Fruit fly (Drosophila melanogaster) whole organism, embryonic: ENCODE results near the gene Fer3HCH.

Experiments
- Ada2b ChIP-seq: fragments of 200-800 bp; sonication (Bioruptor generic); IDR thresholded peaks from 2 replicates; pipeline ENCODE4 v1.3.6; 2022; ENCODE audit warnings: missing biosample characterization, missing genetic modification characterization
- Adf1 ChIP-seq: fragments of 200-800 bp; sonication (Bioruptor generic); IDR thresholded peaks from 2 replicates; pipeline ENCODE4 v1.3.6; 2022; ENCODE audit warnings: missing biosample characterization, missing genetic modification characterization
- Atf6 ChIP-seq: fragments of 200-800 bp; sonication (Bioruptor generic); IDR thresholded peaks from 2 replicates; pipeline ENCODE4 v1.3.6; 2022; ENCODE audit warnings: missing biosample characterization, missing genetic modification characterization
- Awh ChIP-seq: fragments of 200-800 bp; sonication (Bioruptor generic); IDR thresholded peaks from 2 replicates; pipeline ENCODE4, ENCODE4 v1.3.6; 2022; ENCODE audit warnings: missing biosample characterization, missing genetic modification characterization
- Bgb ChIP-seq: fragments of 200-800 bp; sonication (Bioruptor generic); IDR thresholded peaks from 2 replicates; pipeline ENCODE4 v1.3.6; 2022; ENCODE audit warnings: missing biosample characterization, missing genetic modification characterization; ENCODE audit not compliant: partially characterized antibody
- C15 ChIP-seq: fragments of 200-800 bp; sonication (Bioruptor generic); IDR thresholded peaks from 3 replicates; pipeline ENCODE4 v1.3.6; 2022; ENCODE audit warnings: missing biosample characterization, missing genetic modification characterization
- CG11093 ChIP-seq: fragments of 200-800 bp; sonication (Bioruptor generic); IDR thresholded peaks from 3 replicates; pipeline ENCODE4 v1.3.6; 2022; ENCODE audit warnings: missing biosample characterization, missing genetic modification characterization
- CG12104 ChIP-seq: fragments of 200-800 bp; sonication (Bioruptor generic); optimal IDR thresholded peaks from 3 replicates; lab custom pipeline; 2016; ENCODE audit warnings: missing biosample characterization, missing genetic modification characterization
- CG12219 ChIP-seq: fragments of 200-800 bp; sonication (Bioruptor generic); optimal IDR thresholded peaks from 3 replicates; lab custom pipeline; 2018; ENCODE audit warnings: missing biosample characterization, mild to moderate bottlenecking, missing genetic modification characterization
- CG15011 ChIP-seq: fragments of 200-800 bp; sonication (Bioruptor generic); optimal IDR thresholded peaks from 3 replicates; lab custom pipeline; 2018; ENCODE audit warnings: missing biosample characterization, mild to moderate bottlenecking, missing genetic modification characterization
- CG17385 ChIP-seq: fragments of 200-800 bp; sonication (Bioruptor generic); optimal IDR thresholded peaks from 3 replicates; lab custom pipeline; 2018; ENCODE audit warnings: missing biosample characterization, mild to moderate bottlenecking, missing genetic modification characterization
- CG17912 ChIP-seq: fragments of 200-800 bp; sonication (Bioruptor generic); optimal IDR thresholded peaks from 2 replicates; lab custom pipeline; 2018; ENCODE audit warnings: missing biosample characterization, mild to moderate bottlenecking, missing genetic modification characterization
- CG31441 ChIP-seq: fragments of 200-800 bp; sonication (Bioruptor generic); IDR thresholded peaks from 2 replicates; pipeline ENCODE4 v1.3.6; 2022; ENCODE audit warnings: missing biosample characterization, missing genetic modification characterization
- CG32767 ChIP-seq: fragments of 200-800 bp; sonication (Bioruptor generic); IDR thresholded peaks from 2 replicates; pipeline ENCODE4 v1.3.6; 2022; ENCODE audit warnings: missing biosample characterization, missing genetic modification characterization
- CG6654 ChIP-seq: fragments of 200-800 bp; sonication (Bioruptor generic); optimal IDR thresholded peaks from 2 replicates; lab custom pipeline; 2017; ENCODE audit warnings: missing biosample characterization, mild to moderate bottlenecking, missing genetic modification characterization
- CG8359 ChIP-seq: fragments of 200-800 bp; sonication (Bioruptor generic); optimal IDR thresholded peaks from 2 replicates; lab custom pipeline; 2017; ENCODE audit warnings: missing biosample characterization, mild to moderate bottlenecking, missing genetic modification characterization, borderline replicate concordance
- CG9876 ChIP-seq: fragments of 200-800 bp; sonication (Bioruptor generic); optimal IDR thresholded peaks from 2 replicates; lab custom pipeline; 2016; ENCODE audit warnings: missing biosample characterization, missing genetic modification characterization
- Dfd ChIP-seq, 2 experiments: fragments of >200 bp; optimal IDR thresholded peaks; 2 replicates each; lab custom pipeline; 2017; ENCODE audit warnings: missing biosample characterization in 2 of 2, missing genetic modification characterization in 2 of 2
- Doc3 ChIP-seq: fragments of 200-800 bp; sonication (Bioruptor generic); IDR thresholded peaks from 3 replicates; pipeline ENCODE4 v1.3.6; 2022; ENCODE audit warnings: missing biosample characterization, missing genetic modification characterization; ENCODE audit not compliant: partially characterized antibody
- Drgx ChIP-seq: fragments of 200-800 bp; sonication (Bioruptor generic); IDR thresholded peaks from 2 replicates; pipeline ENCODE4 v1.3.6; 2022; ENCODE audit warnings: missing biosample characterization, missing genetic modification characterization
- H2.0 ChIP-seq: fragments of 200-800 bp; sonication (Bioruptor generic); IDR thresholded peaks from 2 replicates; pipeline ENCODE4 v1.3.6; 2022; ENCODE audit warnings: missing biosample characterization, missing genetic modification characterization
- HLHmδ ChIP-seq: fragments of 200-800 bp; sonication (Bioruptor generic); optimal IDR thresholded peaks from 2 replicates; lab custom pipeline; 2018; ENCODE audit warnings: missing biosample characterization, mild to moderate bottlenecking, missing genetic modification characterization, moderate library complexity
- Mes4 ChIP-seq: fragments of 200-800 bp; sonication (Bioruptor generic); optimal IDR thresholded peaks from 2 replicates; lab custom pipeline; 2016; ENCODE audit warnings: missing biosample characterization, missing genetic modification characterization
- Mrtf ChIP-seq: fragments of 200-800 bp; sonication (Bioruptor generic); IDR thresholded peaks from 3 replicates; pipeline ENCODE4 v1.3.6; 2022; ENCODE audit warnings: missing biosample characterization, missing genetic modification characterization
- Oli ChIP-seq: fragments of 200-800 bp; sonication (Bioruptor generic); optimal IDR thresholded peaks from 2 replicates; lab custom pipeline; 2018; ENCODE audit warnings: missing biosample characterization, mild to moderate bottlenecking, missing genetic modification characterization, moderate library complexity
- Trl ChIP-seq, 3 experiments: fragments of >200 bp in 2 of 3; fragments of 200-800 bp in 1 of 3; sonication (Bioruptor generic) in 1 of 3; optimal IDR thresholded peaks; 2 replicates in 1 of 3; 3 replicates in 2 of 3; lab custom pipeline; 2016 to 2017; ENCODE audit warnings: missing biosample characterization in 1 of 3, missing genetic modification characterization in 1 of 3
- Xbp1 ChIP-seq: fragments of 200-800 bp; sonication (Bioruptor generic); optimal IDR thresholded peaks from 3 replicates; lab custom pipeline; 2016; ENCODE audit warnings: missing biosample characterization, mild to moderate bottlenecking, missing genetic modification characterization
- ara ChIP-seq: fragments of 200-800 bp; sonication (Bioruptor generic); IDR thresholded peaks from 2 replicates; pipeline ENCODE4 v1.3.6; 2022; ENCODE audit warnings: missing biosample characterization, missing genetic modification characterization
- bbx ChIP-seq: fragments of 200-800 bp; sonication (Bioruptor generic); IDR thresholded peaks from 2 replicates; pipeline ENCODE4 v1.3.6; 2022; ENCODE audit warnings: missing biosample characterization, missing genetic modification characterization; ENCODE audit not compliant: partially characterized antibody
- chif ChIP-seq, 2 experiments: fragments of 200-800 bp; sonication (Bioruptor generic); optimal IDR thresholded peaks; 3 replicates each; lab custom pipeline; 2016; ENCODE audit warnings: missing biosample characterization in 2 of 2, missing genetic modification characterization in 2 of 2
- ci ChIP-seq: fragments of 200-800 bp; sonication (Bioruptor generic); IDR thresholded peaks from 3 replicates; pipeline ENCODE4 v1.3.6; 2022; ENCODE audit warnings: missing biosample characterization, missing genetic modification characterization
- dmrt99B ChIP-seq: fragments of 200-800 bp; sonication (Bioruptor generic); optimal IDR thresholded peaks from 2 replicates; lab custom pipeline; 2018; ENCODE audit warnings: missing biosample characterization, mild to moderate bottlenecking, missing genetic modification characterization, moderate library complexity
- exex ChIP-seq: fragments of 200-800 bp; sonication (Bioruptor generic); optimal IDR thresholded peaks from 4 replicates; lab custom pipeline; 2018; ENCODE audit warnings: missing biosample characterization, mild to moderate bottlenecking, missing genetic modification characterization, moderate library complexity
- fd102C ChIP-seq: fragments of 200-800 bp; sonication (Bioruptor generic); optimal IDR thresholded peaks from 2 replicates; lab custom pipeline; 2018; ENCODE audit warnings: missing biosample characterization, mild to moderate bottlenecking, missing genetic modification characterization, moderate library complexity
- gcm2 ChIP-seq: fragments of 200-800 bp; sonication (Bioruptor generic); optimal IDR thresholded peaks from 2 replicates; lab custom pipeline; 2016; ENCODE audit warnings: missing biosample characterization, missing genetic modification characterization
- gt ChIP-seq: fragments of 200-800 bp; sonication (Bioruptor generic); IDR thresholded peaks from 2 replicates; pipeline ENCODE4 v1.3.6; 2022; ENCODE audit warnings: missing biosample characterization, missing genetic modification characterization
- h ChIP-seq: fragments of >200 bp; optimal IDR thresholded peaks from 2 replicates; lab custom pipeline; 2017
- ham ChIP-seq: fragments of 200-800 bp; sonication (Bioruptor generic); IDR thresholded peaks from 2 replicates; pipeline ENCODE4 v1.3.6; 2022; ENCODE audit warnings: missing biosample characterization, missing genetic modification characterization
- jumu ChIP-seq: fragments of 200-800 bp; sonication (Bioruptor generic); optimal IDR thresholded peaks from 3 replicates; lab custom pipeline; 2016; ENCODE audit warnings: missing biosample characterization, missing genetic modification characterization
- luna ChIP-seq: fragments of 200-800 bp; sonication (Bioruptor generic); optimal IDR thresholded peaks from 2 replicates; lab custom pipeline; 2016; ENCODE audit warnings: missing biosample characterization, missing genetic modification characterization
- maf-S ChIP-seq: fragments of 200-800 bp; sonication (Bioruptor generic); optimal IDR thresholded peaks from 2 replicates; lab custom pipeline; 2016; ENCODE audit warnings: missing biosample characterization, missing genetic modification characterization
- nerfin-1 ChIP-seq: fragments of 200-800 bp; sonication (Bioruptor generic); optimal IDR thresholded peaks from 3 replicates; lab custom pipeline; 2019; ENCODE audit warnings: missing biosample characterization, mild to moderate bottlenecking, missing genetic modification characterization, moderate library complexity
- peb ChIP-seq: fragments of 200-800 bp; sonication (Bioruptor generic); IDR thresholded peaks from 2 replicates; pipeline ENCODE4 v1.3.6; 2022; ENCODE audit warnings: missing biosample characterization, missing genetic modification characterization
- prd ChIP-seq, 3 experiments: fragments of >200 bp in 2 of 3; fragments of 200-800 bp in 1 of 3; sonication (Bioruptor generic) in 1 of 3; optimal IDR thresholded peaks in 2 of 3; IDR thresholded peaks in 1 of 3; 2 replicates in 2 of 3; 3 replicates in 1 of 3; pipeline versions ENCODE4 v1.3.6 to Lab custom; 2017 to 2022; ENCODE audit warnings: missing biosample characterization in 1 of 3, missing genetic modification characterization in 1 of 3
- sens-2 ChIP-seq: fragments of 200-800 bp; sonication (Bioruptor generic); IDR thresholded peaks from 2 replicates; pipeline ENCODE4 v1.3.6; 2022; ENCODE audit warnings: missing biosample characterization, missing genetic modification characterization
- sr ChIP-seq: fragments of 200-800 bp; sonication (Bioruptor generic); IDR thresholded peaks from 3 replicates; pipeline ENCODE4 v1.3.6; 2022; ENCODE audit warnings: missing biosample characterization, missing genetic modification characterization
- sug ChIP-seq: fragments of 200-800 bp; optimal IDR thresholded peaks from 2 replicates; lab custom pipeline; 2019; ENCODE audit warnings: missing biosample characterization, mild to moderate bottlenecking, missing genetic modification characterization, moderate library complexity
- tup ChIP-seq: fragments of 200-800 bp; sonication (Bioruptor generic); optimal IDR thresholded peaks from 2 replicates; lab custom pipeline; 2016; ENCODE audit warnings: missing biosample characterization, mild to moderate bottlenecking, missing genetic modification characterization, moderate library complexity
- twi ChIP-seq: fragments of 200-800 bp; optimal IDR thresholded peaks from 2 replicates; lab custom pipeline; 2019; ENCODE audit warnings: missing biosample characterization, mild to moderate bottlenecking, missing genetic modification characterization, moderate library complexity
- vvl ChIP-seq: fragments of 200-800 bp; sonication (Bioruptor generic); IDR thresholded peaks from 2 replicates; pipeline ENCODE4 v1.3.6; 2022; ENCODE audit warnings: missing biosample characterization, missing genetic modification characterization
- zen ChIP-seq: fragments of 200-800 bp; sonication (Bioruptor generic); optimal IDR thresholded peaks from 3 replicates; lab custom pipeline; 2018; ENCODE audit warnings: missing biosample characterization, mild to moderate bottlenecking, missing genetic modification characterization, moderate library complexity

Gene Fer3HCH

DNA sequence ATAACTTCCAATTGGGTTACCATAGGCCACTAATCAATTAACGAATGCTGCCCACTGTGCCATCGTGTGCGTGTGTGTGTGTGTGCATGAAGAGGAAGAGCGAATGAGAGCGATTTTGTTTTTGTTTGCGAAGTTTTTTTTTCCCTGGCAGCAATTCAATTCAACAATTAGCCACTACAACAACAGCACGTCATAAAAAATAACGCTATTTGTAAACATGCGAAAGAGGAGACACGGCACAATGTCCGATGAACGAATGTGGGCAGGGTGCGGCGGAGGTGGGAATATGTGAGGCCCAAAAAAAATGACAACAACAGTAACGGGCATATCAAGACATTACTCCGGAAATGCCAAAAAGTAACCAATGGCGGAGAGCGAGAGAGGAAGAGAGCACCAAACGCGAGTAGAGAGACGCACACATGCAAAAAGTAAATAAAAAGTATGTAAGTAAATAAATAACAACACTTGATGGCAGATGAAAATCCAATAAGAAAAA is 20.6 kb downstream of the Fer3HCH start (continued):
- TF ChIP-seq Dfd (GFP tag; optimal IDR thresholded peaks at IDR 0.05; lab: Kevin White, UChicago) (no peak), ham (GFP tag; lab: Robert Waterston, UW) (no peak), fd102C (no peak), Bgb (GFP tag; lab: Robert Waterston, UW) (peak; percentile 20; the same call in 1 of the 2 replicates), Trl (optimal IDR thresholded peaks at IDR 0.05; lab: Kevin White, UChicago) (peak; percentile 48 to 83), Trl (GFP tag; optimal IDR thresholded peaks at IDR 0.05; lab: Kevin White, UChicago) (no peak), h (lab: Kevin White, UChicago) (no peak), Atf6 (GFP tag; lab: Robert Waterston, UW) (0 out of 2 replicates have a peak, but pooled peaks have one; percentile 8), zen (tag; lab: Kevin White, UChicago) (no peak), CG17385 (peak; percentile 79), prd (optimal IDR thresholded peaks at IDR 0.05; lab: Kevin White, UChicago) (no peak), prd (GFP tag; IDR thresholded peaks at IDR 0.05; lab: Robert Waterston, UW) (no peak), gcm2 (GFP tag; lab: Kevin White, UChicago) (no peak), exex (tag; lab: Kevin White, UChicago) (peak; percentile 55), Ada2b (GFP tag; lab: Robert Waterston, UW) (no peak), gt (GFP tag; lab: Robert Waterston, UW) (no peak), sug (tag; lab: Kevin White, UChicago) (peak; percentile 13), Oli (tag; lab: Kevin White, UChicago) (no peak), chif (GFP tag; optimal IDR thresholded peaks at IDR 0.05; lab: Kevin White, UChicago) (no peak), CG6654 (GFP tag; lab: Kevin White, UChicago) (no peak), vvl (no peak), CG12219 (GFP tag; lab: Kevin White, UChicago) (no peak), CG32767 (no peak), HLHmδ (GFP tag; lab: Kevin White, UChicago) (no peak), Mrtf (GFP tag; lab: Robert Waterston, UW) (no peak), CG11093 (GFP tag; lab: Robert Waterston, UW) (no peak), CG31441 (GFP tag; lab: Robert Waterston, UW) (no peak), sens-2 (GFP tag; lab: Robert Waterston, UW) (no peak), CG15011 (no peak), Xbp1 (no peak), dmrt99B (no peak), jumu (no peak), Adf1 (GFP tag; lab: Robert Waterston, UW) (peak; percentile 6; the same call in 1 of the 2 replicates), CG8359 (GFP tag; lab: Kevin White, UChicago) (no peak), Drgx (no peak), Doc3 (no peak), bbx (GFP tag; lab: Robert Waterston, UW) (no peak), Awh (GFP tag; lab: Robert Waterston, UW) (no peak), tup (GFP tag; lab: Kevin White, UChicago) (no peak), Mes4 (GFP tag; lab: Kevin White, UChicago) (no peak), H2.0 (GFP tag; lab: Robert Waterston, UW) (no peak), maf-S (GFP tag; lab: Kevin White, UChicago) (no peak), twi (tag; lab: Kevin White, UChicago) (no peak), C15 (no peak), sr (GFP tag; lab: Robert Waterston, UW) (no peak), CG9876 (no peak), luna (GFP tag; lab: Kevin White, UChicago) (no peak), ci (GFP tag; lab: Robert Waterston, UW) (no peak; the same call in 2 of the 3 replicates), CG17912 (no peak), peb (GFP tag; lab: Robert Waterston, UW) (no peak), CG12104 (GFP tag; lab: Kevin White, UChicago) (no peak), ara (GFP tag; lab: Robert Waterston, UW) (no peak), nerfin-1 (tag; lab: Kevin White, UChicago) (no peak)
